Fruit fly (Drosophila melanogaster) whole organism, embryonic: ENCODE measurements around the gene CG31551.

ENCODE experiments used
- CG10321 ChIP-seq: fragments of 200-800 bp; sonication (Bioruptor generic); IDR thresholded peaks from 2 replicates; pipeline ENCODE4 v1.3.6; 2022; ENCODE audit warnings: missing biosample characterization, missing genetic modification characterization
- CG10543 ChIP-seq: fragments of 200-800 bp; sonication (Bioruptor generic); optimal IDR thresholded peaks from 3 replicates; lab custom pipeline; 2017; ENCODE audit warnings: missing biosample characterization, mild to moderate bottlenecking, missing genetic modification characterization, moderate library complexity
- CG11247 ChIP-seq: fragments of 200-800 bp; sonication (Bioruptor generic); IDR thresholded peaks from 2 replicates; pipeline ENCODE4 v1.3.6; 2022; ENCODE audit warnings: missing biosample characterization, missing genetic modification characterization
- CG12104 ChIP-seq: fragments of 200-800 bp; sonication (Bioruptor generic); optimal IDR thresholded peaks from 3 replicates; lab custom pipeline; 2016; ENCODE audit warnings: missing biosample characterization, missing genetic modification characterization
- CG12391 ChIP-seq: fragments of 200-800 bp; sonication (Bioruptor generic); optimal IDR thresholded peaks from 3 replicates; lab custom pipeline; 2018; ENCODE audit warnings: missing biosample characterization, mild to moderate bottlenecking, missing genetic modification characterization, moderate library complexity
- CG14014 ChIP-seq: fragments of 200-800 bp; sonication (Bioruptor generic); IDR thresholded peaks from 2 replicates; pipeline ENCODE4 v1.3.6; 2022; ENCODE audit warnings: missing biosample characterization, missing genetic modification characterization
- CG15479 ChIP-seq: fragments of 200-800 bp; sonication (Bioruptor generic); optimal IDR thresholded peaks from 3 replicates; lab custom pipeline; 2019; ENCODE audit warnings: missing biosample characterization, mild to moderate bottlenecking, missing genetic modification characterization, moderate library complexity
- CG17385 ChIP-seq: fragments of 200-800 bp; sonication (Bioruptor generic); optimal IDR thresholded peaks from 3 replicates; lab custom pipeline; 2018; ENCODE audit warnings: missing biosample characterization, mild to moderate bottlenecking, missing genetic modification characterization
- CG1792 ChIP-seq: fragments of 200-800 bp; sonication (Bioruptor generic); optimal IDR thresholded peaks from 2 replicates; lab custom pipeline; 2016; ENCODE audit warnings: missing biosample characterization, missing genetic modification characterization
- CG18011 ChIP-seq: fragments of 200-800 bp; sonication (Bioruptor generic); optimal IDR thresholded peaks from 2 replicates; lab custom pipeline; 2017; ENCODE audit warnings: missing biosample characterization, missing genetic modification characterization, mild to moderate bottlenecking, moderate library complexity, missing genotype
- CG2199 ChIP-seq: fragments of 200-800 bp; sonication (Bioruptor generic); IDR thresholded peaks from 3 replicates; pipeline ENCODE4 v1.3.6; 2022; ENCODE audit warnings: missing biosample characterization, missing genetic modification characterization
- CG2712 ChIP-seq: fragments of 200-800 bp; optimal IDR thresholded peaks from 3 replicates; lab custom pipeline; 2019; ENCODE audit warnings: missing biosample characterization, mild to moderate bottlenecking, missing genetic modification characterization, moderate library complexity
- CG32772 ChIP-seq: fragments of 200-800 bp; sonication (Bioruptor generic); IDR thresholded peaks from 2 replicates; pipeline ENCODE4 v1.3.6; 2022; ENCODE audit warnings: missing biosample characterization, missing genetic modification characterization
- CG34376 ChIP-seq: fragments of 200-800 bp; sonication (Bioruptor generic); optimal IDR thresholded peaks from 2 replicates; lab custom pipeline; 2018; ENCODE audit warnings: missing biosample characterization, mild to moderate bottlenecking, missing genetic modification characterization
- CG3847 ChIP-seq: fragments of 200-800 bp; sonication (Bioruptor generic); IDR thresholded peaks from 2 replicates; pipeline ENCODE4 v1.3.6; 2022; ENCODE audit warnings: missing biosample characterization, missing genetic modification characterization
- CG4404 ChIP-seq: fragments of 200-800 bp; sonication (Bioruptor generic); IDR thresholded peaks from 2 replicates; pipeline ENCODE4 v1.3.6; 2022; ENCODE audit warnings: missing biosample characterization, missing genetic modification characterization
- CG4424 ChIP-seq: fragments of 200-800 bp; sonication (Bioruptor generic); optimal IDR thresholded peaks from 3 replicates; lab custom pipeline; 2016; ENCODE audit warnings: missing biosample characterization, missing genetic modification characterization
- CG6683 ChIP-seq: fragments of 200-800 bp; sonication (Bioruptor generic); optimal IDR thresholded peaks from 2 replicates; lab custom pipeline; 2017; ENCODE audit warnings: missing biosample characterization, mild to moderate bottlenecking, missing genetic modification characterization, missing genetic modification reagents
- Dad ChIP-seq: fragments of 200-800 bp; sonication (Bioruptor generic); optimal IDR thresholded peaks from 3 replicates; lab custom pipeline; 2016; ENCODE audit warnings: missing biosample characterization, missing genetic modification characterization
- Fer2 ChIP-seq: fragments of 200-800 bp; sonication (Bioruptor generic); optimal IDR thresholded peaks from 2 replicates; lab custom pipeline; 2018; ENCODE audit warnings: missing biosample characterization, mild to moderate bottlenecking, missing genetic modification characterization, moderate library complexity
- Gsc ChIP-seq: fragments of 200-800 bp; sonication (Bioruptor generic); IDR thresholded peaks from 2 replicates; pipeline ENCODE4 v1.3.6; 2022; ENCODE audit warnings: missing biosample characterization, missing genetic modification characterization
- Hr39 ChIP-seq: fragments of >200 bp; optimal IDR thresholded peaks from 2 replicates; lab custom pipeline; 2017
- Kr ChIP-seq: fragments of 200-800 bp; sonication (Bioruptor generic); optimal IDR thresholded peaks from 2 replicates; lab custom pipeline; 2017; ENCODE audit warnings: missing biosample characterization, mild to moderate bottlenecking, missing genetic modification characterization
- Med ChIP-seq: fragments of 200-800 bp; sonication (Bioruptor generic); peaks from one replicate; lab custom pipeline; 2016; ENCODE audit warnings: missing biosample characterization, missing genetic modification characterization, mild to moderate bottlenecking, inconsistent platforms, moderate library complexity
- Myb ChIP-seq: fragments of 200-800 bp; sonication (Bioruptor generic); optimal IDR thresholded peaks from 2 replicates; lab custom pipeline; 2016; ENCODE audit warnings: missing biosample characterization, missing genetic modification characterization
- Neu2 ChIP-seq: fragments of 200-800 bp; sonication (Bioruptor generic); optimal IDR thresholded peaks from 3 replicates; lab custom pipeline; 2016; ENCODE audit warnings: missing biosample characterization, missing genetic modification characterization, borderline replicate concordance
- Side ChIP-seq: fragments of 200-800 bp; sonication (Bioruptor generic); optimal IDR thresholded peaks from 2 replicates; lab custom pipeline; 2016; ENCODE audit warnings: missing biosample characterization, missing genetic modification characterization
- Tbp ChIP-seq: fragments of >200 bp; optimal IDR thresholded peaks from 2 replicates; lab custom pipeline; 2018; ENCODE audit warnings: missing biosample characterization, missing genetic modification characterization
- ap ChIP-seq: fragments of 200-800 bp; sonication (Bioruptor generic); IDR thresholded peaks from 2 replicates; pipeline ENCODE4 v1.3.6; 2022; ENCODE audit warnings: missing biosample characterization, missing genetic modification characterization
- az2 ChIP-seq: fragments of 200-800 bp; sonication (Bioruptor generic); optimal IDR thresholded peaks from 3 replicates; lab custom pipeline; 2016; ENCODE audit warnings: missing biosample characterization, missing genetic modification characterization
- bowl ChIP-seq: fragments of 200-800 bp; sonication (Bioruptor generic); IDR thresholded peaks from 2 replicates; pipeline ENCODE4 v1.3.6; 2022; ENCODE audit warnings: missing biosample characterization, missing genetic modification characterization
- dmrt11E ChIP-seq: fragments of 200-800 bp; sonication (Bioruptor generic); optimal IDR thresholded peaks from 3 replicates; lab custom pipeline; 2018; ENCODE audit warnings: missing biosample characterization, mild to moderate bottlenecking, missing genetic modification characterization, moderate library complexity
- dpn ChIP-seq, 2 experiments: fragments of 200-800 bp; sonication (Bioruptor generic); optimal IDR thresholded peaks; 3 replicates each; lab custom pipeline; 2016; ENCODE audit warnings: missing biosample characterization in 2 of 2, missing genetic modification characterization in 2 of 2
- gcm2 ChIP-seq: fragments of 200-800 bp; sonication (Bioruptor generic); optimal IDR thresholded peaks from 2 replicates; lab custom pipeline; 2016; ENCODE audit warnings: missing biosample characterization, missing genetic modification characterization
- hbn ChIP-seq: fragments of 200-800 bp; sonication (Bioruptor generic); IDR thresholded peaks from 2 replicates; pipeline ENCODE4 v1.3.6; 2022; ENCODE audit warnings: missing biosample characterization, missing genetic modification characterization; ENCODE audit not compliant: partially characterized antibody
- ind ChIP-seq: fragments of 200-800 bp; sonication (Bioruptor generic); optimal IDR thresholded peaks from 3 replicates; lab custom pipeline; 2016; ENCODE audit warnings: missing biosample characterization, missing genetic modification characterization
- jumu ChIP-seq: fragments of 200-800 bp; sonication (Bioruptor generic); optimal IDR thresholded peaks from 3 replicates; lab custom pipeline; 2016; ENCODE audit warnings: missing biosample characterization, missing genetic modification characterization
- kah ChIP-seq: fragments of 200-800 bp; sonication (Bioruptor generic); optimal IDR thresholded peaks from 2 replicates; lab custom pipeline; 2018; ENCODE audit warnings: missing biosample characterization, mild to moderate bottlenecking, missing genetic modification characterization
- nerfin-2 ChIP-seq: fragments of 200-800 bp; sonication (Bioruptor generic); IDR thresholded peaks from 2 replicates; pipeline ENCODE4 v1.3.6; 2022; ENCODE audit warnings: missing biosample characterization, missing genetic modification characterization; ENCODE audit not compliant: partially characterized antibody
- nmo ChIP-seq: fragments of 200-800 bp; sonication (Bioruptor generic); optimal IDR thresholded peaks from 2 replicates; lab custom pipeline; 2018; ENCODE audit warnings: missing biosample characterization, mild to moderate bottlenecking, missing genetic modification characterization, moderate library complexity
- repo ChIP-seq: fragments of 200-800 bp; sonication (Bioruptor generic); optimal IDR thresholded peaks from 2 replicates; lab custom pipeline; 2016; ENCODE audit warnings: missing biosample characterization, missing genetic modification characterization
- rib ChIP-seq: fragments of 200-800 bp; sonication (Bioruptor generic); IDR thresholded peaks from 2 replicates; pipeline ENCODE4 v1.3.6; 2022; ENCODE audit warnings: missing biosample characterization, missing genetic modification characterization
- ro ChIP-seq: fragments of 200-800 bp; sonication (Bioruptor generic); IDR thresholded peaks from 2 replicates; pipeline ENCODE4 v1.3.6; 2022; ENCODE audit warnings: missing biosample characterization, missing genetic modification characterization
- run ChIP-seq: fragments of 200-800 bp; sonication (Bioruptor generic); optimal IDR thresholded peaks from 3 replicates; lab custom pipeline; 2018; ENCODE audit warnings: missing biosample characterization, mild to moderate bottlenecking, missing genetic modification characterization
- sd ChIP-seq: fragments of 200-800 bp; sonication (Bioruptor generic); optimal IDR thresholded peaks from 3 replicates; lab custom pipeline; 2018; ENCODE audit warnings: missing biosample characterization, mild to moderate bottlenecking, missing genetic modification characterization, moderate library complexity
- sens ChIP-seq: fragments of 200-800 bp; sonication (Bioruptor generic); peaks from one replicate; lab custom pipeline; 2016; ENCODE audit warnings: missing biosample characterization, missing genetic modification characterization
- sna ChIP-seq: fragments of 200-800 bp; sonication (Bioruptor generic); IDR thresholded peaks from 2 replicates; pipeline ENCODE4 v1.3.6; 2022; ENCODE audit warnings: missing biosample characterization, missing genetic modification characterization; ENCODE audit not compliant: partially characterized antibody
- tio ChIP-seq: fragments of 200-800 bp; sonication (Bioruptor generic); optimal IDR thresholded peaks from 2 replicates; lab custom pipeline; 2017; ENCODE audit warnings: missing biosample characterization, missing genetic modification characterization, inconsistent platforms
- vfl ChIP-seq: fragments of 200-800 bp; sonication (Bioruptor generic); optimal IDR thresholded peaks from 2 replicates; lab custom pipeline; 2016; ENCODE audit warnings: missing biosample characterization, missing genetic modification characterization

The CG31551 gene

dm6 chr3R:5600361-5601043, 27.1 kb upstream of the CG31551 start (continued):
- TF ChIP-seq CG2712 (tag; lab: Kevin White, UChicago) = no peak
- no peak for TF ChIP-seq nmo
- no peak for TF ChIP-seq vfl (GFP tag; lab: Kevin White, UChicago)
- no peak for TF ChIP-seq repo (GFP tag; lab: Kevin White, UChicago)
- no peak for TF ChIP-seq sna (GFP tag; lab: Robert Waterston, UW)
- TF ChIP-seq CG32772 (GFP tag; lab: Robert Waterston, UW) = no peak
- TF ChIP-seq Dad = no peak
- peak; percentile 82 for TF ChIP-seq Tbp
- TF ChIP-seq sens = peak; percentile 71
- TF ChIP-seq hbn (GFP tag; lab: Robert Waterston, UW) = no peak
- TF ChIP-seq rib = no peak
- peak; percentile 95 for TF ChIP-seq sd (tag; lab: Kevin White, UChicago)
- TF ChIP-seq ap = no peak
- no peak for TF ChIP-seq Gsc (GFP tag; lab: Robert Waterston, UW)
- TF ChIP-seq CG2199 (GFP tag; lab: Robert Waterston, UW) = no peak
- peak; percentile 84 for TF ChIP-seq Med (GFP tag; lab: Kevin White, UChicago)
- TF ChIP-seq CG12104 (GFP tag; lab: Kevin White, UChicago) = no peak
- no peak for TF ChIP-seq Side (GFP tag; lab: Kevin White, UChicago)
- no peak for TF ChIP-seq Fer2 (tag; lab: Kevin White, UChicago)
- TF ChIP-seq gcm2 = no peak
- peak; percentile 9 for TF ChIP-seq jumu (GFP tag; lab: Kevin White, UChicago)
- TF ChIP-seq CG3847 (GFP tag; lab: Robert Waterston, UW) = no peak
- peak; percentile 7 for TF ChIP-seq CG15479
- TF ChIP-seq Kr (GFP tag; lab: Kevin White, UChicago) = no peak
- TF ChIP-seq CG10321 (GFP tag; lab: Robert Waterston, UW) = no peak
- no peak for TF ChIP-seq CG17385 (GFP tag; lab: Kevin White, UChicago)
- TF ChIP-seq CG4424 (GFP tag; lab: Kevin White, UChicago) = no peak
- TF ChIP-seq bowl = no peak
- no peak for TF ChIP-seq CG14014 (GFP tag; lab: Robert Waterston, UW)
- TF ChIP-seq CG4404 = no peak
- TF ChIP-seq Myb (GFP tag; lab: Kevin White, UChicago) = no peak
- TF ChIP-seq nerfin-2 = no peak
- TF ChIP-seq az2 (GFP tag; lab: Kevin White, UChicago) = no peak
- TF ChIP-seq CG10543 (GFP tag; lab: Kevin White, UChicago) = peak; percentile 96
- no peak for TF ChIP-seq CG11247 (GFP tag; lab: Robert Waterston, UW)
- no peak for TF ChIP-seq ro
- TF ChIP-seq dmrt11E (tag; lab: Kevin White, UChicago) = no peak
- TF ChIP-seq CG18011 = no peak
- TF ChIP-seq dpn (GFP tag; optimal IDR thresholded peaks at IDR 0.05; lab: Kevin White, UChicago) = no peak
- no peak for TF ChIP-seq ind (GFP tag; lab: Kevin White, UChicago)
- peak; percentile 46 for TF ChIP-seq kah (GFP tag; lab: Kevin White, UChicago)
- peak; percentile 84 for TF ChIP-seq CG34376 (GFP tag; lab: Kevin White, UChicago)
- no peak for TF ChIP-seq run (tag; lab: Kevin White, UChicago)
- no peak for TF ChIP-seq tio (GFP tag; lab: Kevin White, UChicago)
- no peak for TF ChIP-seq CG1792 (GFP tag; lab: Kevin White, UChicago)
- TF ChIP-seq CG12391 (tag; lab: Kevin White, UChicago) = peak; percentile 22
- TF ChIP-seq Neu2 (GFP tag; lab: Kevin White, UChicago) = no peak
- peak; percentile 14 for TF ChIP-seq CG6683 (GFP tag; lab: Kevin White, UChicago)
- TF ChIP-seq Hr39 (lab: Kevin White, UChicago) = no peak
